Worm (Caenorhabditis elegans) whole organism, L1 larva: ENCODE results near the gene lact-5.
"Not testable (repeated sequence)": the region's sequence is repeated elsewhere in the genome, so short reads cannot be mapped to it uniquely, and the experiment has no call there.

Source experiments
- C16A3.4 ChIP-seq: fragments of 150-350 bp; optimal IDR thresholded peaks from 2 replicates; lab custom pipeline; 2014; ENCODE audit warnings: missing biosample characterization, missing genetic modification characterization
- C34B4.2 ChIP-seq: sonication (generic microtip); optimal IDR thresholded peaks from 2 replicates; lab custom pipeline; 2017; ENCODE audit warnings: mild to moderate bottlenecking, missing genetic modification characterization, missing compliant biosample characterization
- F16B12.6 ChIP-seq: fragments of 150-350 bp; optimal IDR thresholded peaks from 2 replicates; lab custom pipeline; 2014; ENCODE audit warnings: missing biosample characterization, missing genetic modification characterization
- Y116A8C.19 ChIP-seq: sonication (generic microtip); optimal IDR thresholded peaks from 2 replicates; lab custom pipeline; 2016; ENCODE audit warnings: missing compliant biosample characterization, missing genetic modification characterization, borderline replicate concordance
- alr-1 ChIP-seq: fragments of 200-800 bp; sonication (Bioruptor generic); optimal IDR thresholded peaks from 2 replicates; lab custom pipeline; 2018; ENCODE audit warnings: borderline replicate concordance, mild to moderate bottlenecking, missing genetic modification characterization, missing compliant biosample characterization
- aly-2 ChIP-seq: fragments of 150-350 bp; optimal IDR thresholded peaks from 2 replicates; lab custom pipeline; 2014; ENCODE audit warnings: missing biosample characterization, missing genetic modification characterization
- blmp-1 ChIP-seq: fragments of 150-350 bp; optimal IDR thresholded peaks from 2 replicates; lab custom pipeline; 2014; ENCODE audit warnings: missing biosample characterization, missing genetic modification characterization
- ceh-90 ChIP-seq: sonication (generic microtip); optimal IDR thresholded peaks from 2 replicates; lab custom pipeline; 2016; ENCODE audit warnings: missing genetic modification characterization, missing compliant biosample characterization
- ces-1 ChIP-seq: fragments of 150-350 bp; optimal IDR thresholded peaks from 2 replicates; lab custom pipeline; 2014; ENCODE audit warnings: missing biosample characterization, missing genetic modification reagents, missing genetic modification characterization
- efl-3 ChIP-seq: fragments of 200-800 bp; sonication (Bioruptor generic); optimal IDR thresholded peaks from 2 replicates; lab custom pipeline; 2018; ENCODE audit warnings: mild to moderate bottlenecking, missing genetic modification characterization, missing compliant biosample characterization
- egl-13 ChIP-seq: sonication (generic microtip); optimal IDR thresholded peaks from 2 replicates; lab custom pipeline; 2016; ENCODE audit warnings: missing genotype, missing genetic modification reagents, missing genetic modification characterization, missing compliant biosample characterization
- egl-27 ChIP-seq, 2 experiments: fragments of 150-350 bp in 1 of 2; sonication (generic microtip); optimal IDR thresholded peaks; 3 replicates each; lab custom pipeline; 2017 to 2018; ENCODE audit warnings: missing biosample characterization in 2 of 2, missing genetic modification characterization in 2 of 2, missing genetic modification reagents in 2 of 2
- elt-2 ChIP-seq: sonication (generic microtip); optimal IDR thresholded peaks from 2 replicates; lab custom pipeline; 2016; ENCODE audit warnings: missing genetic modification characterization, mild to moderate bottlenecking, inconsistent platforms, missing compliant biosample characterization, missing genetic modification reagents
- elt-3 ChIP-seq, 6 experiments: fragments of 150-350 bp in 1 of 6; sonication (generic microtip); optimal IDR thresholded peaks; 2 replicates each; lab custom pipeline; 2017 to 2018; ENCODE audit warnings: missing biosample characterization in 6 of 6, missing genetic modification characterization in 6 of 6, inconsistent platforms in 1 of 6
- ets-5 ChIP-seq: fragments of 200-800 bp; sonication (Bioruptor generic); IDR thresholded peaks from 2 replicates; pipeline ENCODE4 v1.3.6; 2022; ENCODE audit warnings: missing genetic modification characterization, missing compliant biosample characterization
- fkh-8 ChIP-seq: sonication (generic microtip); optimal IDR thresholded peaks from 2 replicates; lab custom pipeline; 2016; ENCODE audit warnings: mild to moderate bottlenecking, missing genetic modification characterization, missing compliant biosample characterization
- fos-1 ChIP-seq: fragments of 150-350 bp; optimal IDR thresholded peaks from 2 replicates; lab custom pipeline; 2014; ENCODE audit warnings: missing biosample characterization, missing genetic modification characterization
- hpl-2 ChIP-seq: fragments of 150-350 bp; optimal IDR thresholded peaks from 2 replicates; lab custom pipeline; 2014; ENCODE audit warnings: missing biosample characterization, missing genetic modification reagents, missing genetic modification characterization
- lin-15B ChIP-seq: fragments of 150-350 bp; sonication (generic microtip); optimal IDR thresholded peaks from 3 replicates; lab custom pipeline; 2014; ENCODE audit warnings: missing biosample characterization, missing genetic modification characterization
- lir-3 ChIP-seq: sonication (generic microtip); optimal IDR thresholded peaks from 2 replicates; lab custom pipeline; 2016; ENCODE audit warnings: mild to moderate bottlenecking, missing genetic modification characterization, moderate library complexity, missing compliant biosample characterization; ENCODE audit not compliant: poor library complexity
- lsy-2 ChIP-seq, 2 experiments: fragments of 150-350 bp; optimal IDR thresholded peaks; 2 replicates each; lab custom pipeline; 2014; ENCODE audit warnings: missing biosample characterization in 2 of 2, missing genetic modification characterization in 2 of 2
- nhr-19 ChIP-seq: fragments of 200-800 bp; sonication (Bioruptor generic); conservative IDR thresholded peaks from 2 replicates; pipeline ENCODE4 v1.3.6; 2022; ENCODE audit warnings: missing genetic modification characterization, missing compliant biosample characterization
- nhr-28 ChIP-seq: fragments of 150-350 bp; optimal IDR thresholded peaks from 2 replicates; lab custom pipeline; 2014; ENCODE audit warnings: missing biosample characterization, missing genetic modification characterization
- nhr-47 ChIP-seq: sonication (generic microtip); optimal IDR thresholded peaks from 2 replicates; lab custom pipeline; 2016; ENCODE audit warnings: mild to moderate bottlenecking, missing genetic modification characterization, moderate library complexity, missing compliant biosample characterization
- nhr-71 ChIP-seq: sonication (generic microtip); optimal IDR thresholded peaks from 2 replicates; lab custom pipeline; 2016; ENCODE audit warnings: mild to moderate bottlenecking, missing genetic modification characterization, moderate library complexity, missing compliant biosample characterization
- nhr-76 ChIP-seq: sonication (generic microtip); optimal IDR thresholded peaks from 2 replicates; lab custom pipeline; 2017; ENCODE audit warnings: missing biosample characterization, missing genetic modification characterization
- nhr-77 ChIP-seq: fragments of 150-350 bp; optimal IDR thresholded peaks from 2 replicates; lab custom pipeline; 2014; ENCODE audit warnings: missing biosample characterization, missing genetic modification characterization
- nhr-84 ChIP-seq: sonication (generic microtip); optimal IDR thresholded peaks from 2 replicates; lab custom pipeline; 2017; ENCODE audit warnings: missing biosample characterization, missing genetic modification characterization
- nhr-85 ChIP-seq: sonication (generic microtip); peaks from one replicate; lab custom pipeline; 2016; ENCODE audit warnings: missing genetic modification characterization, inconsistent platforms, missing compliant biosample characterization
- nhr-90 ChIP-seq: sonication (generic microtip); optimal IDR thresholded peaks from 2 replicates; lab custom pipeline; 2016; ENCODE audit warnings: mild to moderate bottlenecking, missing genetic modification characterization, missing compliant biosample characterization; ENCODE audit not compliant: poor library complexity
- rnt-1 ChIP-seq: sonication (generic microtip); optimal IDR thresholded peaks from 2 replicates; lab custom pipeline; 2016; ENCODE audit warnings: mild to moderate bottlenecking, missing genetic modification characterization, moderate library complexity, missing compliant biosample characterization
- snpc-4 ChIP-seq: fragments of 150-350 bp; optimal IDR thresholded peaks from 2 replicates; lab custom pipeline; 2014; ENCODE audit warnings: missing biosample characterization, missing genetic modification characterization
- sup-37 ChIP-seq: fragments of 200-800 bp; sonication (Bioruptor generic); optimal IDR thresholded peaks from 2 replicates; lab custom pipeline; 2018; ENCODE audit warnings: mild to moderate bottlenecking, missing genetic modification characterization, missing compliant biosample characterization
- swsn-7 ChIP-seq: sonication (generic microtip); optimal IDR thresholded peaks from 2 replicates; lab custom pipeline; 2016; ENCODE audit warnings: missing genetic modification characterization, missing compliant biosample characterization
- tbx-2 ChIP-seq: sonication (generic microtip); optimal IDR thresholded peaks from 2 replicates; lab custom pipeline; 2016; ENCODE audit warnings: missing genetic modification characterization, missing compliant biosample characterization
- unc-130 ChIP-seq: fragments of 150-350 bp; optimal IDR thresholded peaks from 2 replicates; lab custom pipeline; 2017; ENCODE audit warnings: missing biosample characterization, missing genetic modification characterization, inconsistent platforms
- unc-86 ChIP-seq: sonication (generic microtip); optimal IDR thresholded peaks from 2 replicates; lab custom pipeline; 2016; ENCODE audit warnings: missing genetic modification characterization, missing compliant biosample characterization
- unc-98 ChIP-seq: fragments of 200-800 bp; sonication (Bioruptor generic); IDR thresholded peaks from 2 replicates; pipeline ENCODE4 v1.3.6; 2022; ENCODE audit warnings: missing genetic modification characterization, missing compliant biosample characterization
- vab-15 ChIP-seq: sonication (generic microtip); optimal IDR thresholded peaks from 2 replicates; lab custom pipeline; 2017; ENCODE audit warnings: missing genotype, mild to moderate bottlenecking, missing genetic modification characterization, missing compliant biosample characterization
- xbp-1 ChIP-seq: sonication (generic microtip); optimal IDR thresholded peaks from 2 replicates; lab custom pipeline; 2016; ENCODE audit warnings: missing genetic modification characterization, missing compliant biosample characterization
- zip-4 ChIP-seq: fragments of 200-800 bp; sonication (Bioruptor generic); optimal IDR thresholded peaks from 2 replicates; lab custom pipeline; 2018; ENCODE audit warnings: mild to moderate bottlenecking, missing genetic modification characterization, moderate library complexity, missing compliant biosample characterization
- ztf-4 ChIP-seq: fragments of 150-350 bp; optimal IDR thresholded peaks from 2 replicates; lab custom pipeline; 2014; ENCODE audit warnings: missing biosample characterization, missing genetic modification characterization

Gene lact-5

ce11 chrII:4849885-4850284, 28.3 kb upstream of the lact-5 start, which contains the start of gene T23B7.3:
Gene T23B7.3 (plus strand): TSS chrII:4850185.
- TF ChIP-seq nhr-71 (tag; lab: Kevin White, UChicago) (peak; percentile 29), fkh-8 (peak; percentile 25), egl-13 (tag; lab: Kevin White, UChicago) (no peak)

DNA sequence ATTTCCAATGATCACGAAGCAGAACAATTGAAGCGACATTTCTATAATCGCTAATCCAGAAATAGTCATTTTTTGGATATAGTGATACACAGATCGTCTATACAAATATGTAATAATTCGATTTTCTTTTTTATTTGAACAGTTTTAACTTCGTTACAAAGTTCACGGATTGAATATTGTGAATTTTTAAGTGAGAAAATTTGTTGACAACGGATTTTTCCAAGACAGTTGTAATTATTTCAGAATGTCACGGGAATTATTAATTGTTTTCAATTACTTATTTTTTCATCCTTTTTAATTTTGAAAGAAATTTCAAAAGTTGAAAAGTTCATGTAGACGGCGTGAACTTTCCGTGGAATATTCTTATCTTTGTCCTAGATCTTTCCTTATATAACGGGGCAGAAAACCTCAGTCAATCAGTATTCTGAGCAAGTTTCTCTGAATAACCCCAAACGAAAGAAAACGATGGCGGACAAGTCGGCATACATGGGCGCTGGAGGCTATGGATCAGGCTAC, 20.7 kb upstream of the lact-5 start, which contains the start of the genes T23B7.2 and nspd-4:
T23B7.2 (minus strand) TSS at position 101 of the 516 bp plus-strand sequence.
nspd-4 (plus strand) TSS at position 466 of the 516 bp plus-strand sequence.
- TF ChIP-seq xbp-1 (tag; lab: Kevin White, UChicago); zip-4 (GFP tag; lab: Kevin White, UChicago); aly-2: not testable (repeated sequence)

ce11 chrII:4837659-4838058, 16.1 kb upstream of the lact-5 start, which contains the start of gene C33F10.12:
Gene C33F10.12 (minus strand): TSS chrII:4837759.
- TF ChIP-seq ztf-4 (no peak), vab-15 (no peak), fos-1 (tag; lab: Kevin White, UChicago) (no peak), efl-3 (no peak), unc-98 (GFP tag; lab: Robert Waterston, UW) (no peak), sup-37 (GFP tag; lab: Kevin White, UChicago) (no peak), nhr-85 (no peak), egl-27 (tag; optimal IDR thresholded peaks at IDR 0.05; lab: Kevin White, UChicago) (no peak), nhr-77 (tag; lab: Kevin White, UChicago) (no peak), ces-1 (GFP tag; lab: Kevin White, UChicago) (no peak), nhr-28 (no peak), swsn-7 (tag; lab: Kevin White, UChicago) (no peak), ceh-90 (tag; lab: Kevin White, UChicago) (no peak), elt-2 (tag; lab: Kevin White, UChicago) (no peak), C16A3.4 (no peak), unc-86 (tag; lab: Kevin White, UChicago) (no peak)

ce11 chrII:4834761-4835160, 13.2 kb upstream of the lact-5 start, which contains the start of the genes C33F10.11 and C33F10.1:
Gene C33F10.11 (minus strand): TSS chrII:4834861.
Gene C33F10.1 (plus strand): TSS chrII:4835023.
- no peak for TF ChIP-seq hpl-2 (GFP tag; lab: Kevin White, UChicago)
- TF ChIP-seq ets-5: no peak
- no peak for TF ChIP-seq alr-1

DNA sequence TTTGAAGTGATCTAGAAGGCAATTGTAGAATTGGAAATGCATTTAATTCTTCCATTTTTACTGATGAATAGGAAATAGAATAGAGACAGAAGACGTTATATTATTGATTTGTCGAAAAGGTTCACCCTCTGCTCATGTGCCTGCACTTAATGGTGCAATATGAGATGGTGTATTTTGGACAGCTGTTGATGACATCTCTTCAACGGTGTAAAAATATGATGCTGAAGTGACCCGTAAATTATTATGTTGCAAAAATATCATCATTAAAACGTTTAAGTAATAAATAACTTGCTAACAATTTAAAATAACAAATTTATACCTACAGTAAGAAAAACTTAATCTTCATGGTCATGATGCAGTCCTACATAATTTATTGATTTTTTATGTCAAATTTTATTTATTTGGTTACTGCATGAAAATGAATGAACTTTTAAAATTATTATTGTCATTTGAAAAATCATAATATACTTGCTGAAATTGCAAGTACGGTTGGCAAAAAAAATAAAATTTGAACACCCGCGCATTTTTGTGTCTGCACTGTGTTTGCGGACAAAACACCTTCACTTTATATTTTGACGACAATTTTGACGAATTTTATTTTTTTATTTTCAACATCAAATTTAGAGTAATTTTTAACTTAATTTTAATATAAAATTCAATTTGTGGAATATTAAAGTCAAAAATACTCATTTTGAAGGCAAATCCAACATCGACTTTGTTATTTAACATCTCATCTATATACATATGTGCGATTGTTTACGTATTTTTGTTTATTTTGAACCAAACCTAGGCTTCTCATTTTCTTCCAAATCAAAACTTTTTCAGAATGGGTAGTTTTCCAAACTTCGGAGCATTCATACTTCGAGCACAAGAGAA, 6.4 kb upstream of the lact-5 start, which contains the start of the genes fbxb-88 and tbck-1:
fbxb-88 (minus strand) TSS at position 151 of the 876 bp plus-strand sequence.
tbck-1 (plus strand) TSS at position 826 of the 876 bp plus-strand sequence.
- TF ChIP-seq snpc-4 (tag; lab: Kevin White, UChicago) (peak; percentile 44), nhr-85 (peak; percentile 80), nhr-76 (tag; lab: Kevin White, UChicago) (no peak), nhr-47 (peak; percentile 68), rnt-1 (tag; lab: Kevin White, UChicago) (peak; percentile 55), C34B4.2 (tag; lab: Kevin White, UChicago) (no peak), nhr-19 (peak; percentile 52), lir-3 (tag; lab: Kevin White, UChicago) (peak; percentile 27), Y116A8C.19 (tag; lab: Kevin White, UChicago) (no peak), lsy-2 (tag; optimal IDR thresholded peaks at IDR 0.05; lab: Kevin White, UChicago) (peak; percentile 70 to 82), lin-15B (tag; lab: Kevin White, UChicago) (peak; percentile 21), nhr-90 (peak; percentile 46), nhr-84 (tag; lab: Kevin White, UChicago) (no peak), tbx-2 (peak; percentile 62), F16B12.6 (peak; percentile 94), elt-2 (tag; lab: Kevin White, UChicago) (peak; percentile 51), xbp-1 (tag; lab: Kevin White, UChicago) (peak; percentile 64), ztf-4 (no peak), ces-1 (GFP tag; lab: Kevin White, UChicago) (no peak), unc-130 (tag; lab: Kevin White, UChicago) (peak; percentile 30), elt-3 (tag; optimal IDR thresholded peaks at IDR 0.05; lab: Kevin White, UChicago) (peak in 1 of 6 experiments; percentile 34), swsn-7 (tag; lab: Kevin White, UChicago) (peak; percentile 59), blmp-1 (tag; lab: Kevin White, UChicago) (peak; percentile 51)
